Worm (Caenorhabditis elegans) whole organism, mixed stage, embryonic: ENCODE data around the gene C54E10.3.

Experiments
- ces-1 ChIP-seq: fragments of 150-350 bp; optimal IDR thresholded peaks from 2 replicates; lab custom pipeline; 2014; ENCODE audit warnings: missing biosample characterization, missing genetic modification reagents, missing genetic modification characterization
- elt-1 ChIP-seq: sonication (generic microtip); optimal IDR thresholded peaks from 2 replicates; lab custom pipeline; 2017; ENCODE audit warnings: missing genetic modification characterization, mild to moderate bottlenecking, missing compliant biosample characterization, antibody characterized with exemption, moderate library complexity, borderline replicate concordance; ENCODE audit not compliant: insufficient read depth
- lin-13 ChIP-seq: fragments of 150-350 bp; optimal IDR thresholded peaks from 2 replicates; lab custom pipeline; 2014; ENCODE audit warnings: missing biosample characterization, missing genetic modification characterization
- lin-32 ChIP-seq: fragments of 200-800 bp; sonication (Bioruptor generic); optimal IDR thresholded peaks from 2 replicates; lab custom pipeline; 2018; ENCODE audit warnings: mild to moderate bottlenecking, missing genetic modification characterization, missing compliant biosample characterization
- lsy-2 ChIP-seq: fragments of 150-350 bp; optimal IDR thresholded peaks from 2 replicates; lab custom pipeline; 2014; ENCODE audit warnings: missing biosample characterization, missing genetic modification characterization
- mab-5 ChIP-seq: fragments of 150-350 bp; optimal IDR thresholded peaks from 2 replicates; lab custom pipeline; 2014; ENCODE audit warnings: missing biosample characterization, missing genetic modification characterization
- nhr-2 ChIP-seq: fragments of 150-350 bp; optimal IDR thresholded peaks from 2 replicates; lab custom pipeline; 2014; ENCODE audit warnings: missing biosample characterization, missing genetic modification characterization
- nhr-237 ChIP-seq: fragments of 150-350 bp; optimal IDR thresholded peaks from 2 replicates; lab custom pipeline; 2014; ENCODE audit warnings: missing biosample characterization, missing genetic modification characterization
- nhr-28 ChIP-seq: fragments of 150-350 bp; optimal IDR thresholded peaks from 2 replicates; lab custom pipeline; 2014; ENCODE audit warnings: missing biosample characterization, missing genetic modification characterization
- nhr-76 ChIP-seq: sonication (generic microtip); optimal IDR thresholded peaks from 2 replicates; lab custom pipeline; 2017; ENCODE audit warnings: missing biosample characterization, missing genetic modification characterization
- snpc-4 ChIP-seq: fragments of 150-350 bp; optimal IDR thresholded peaks from 2 replicates; lab custom pipeline; 2014; ENCODE audit warnings: missing biosample characterization, missing genetic modification characterization
- tbx-8 ChIP-seq: fragments of 200-800 bp; sonication (Bioruptor generic); optimal IDR thresholded peaks from 2 replicates; lab custom pipeline; 2018; ENCODE audit warnings: mild to moderate bottlenecking, missing genetic modification characterization, moderate library complexity, missing compliant biosample characterization

ce11 chrV:18800811-18801210, 10.0 kb upstream of the C54E10.3 start, which contains the start of gene nhr-170:
- TF ChIP-seq ces-1 (GFP tag; lab: Kevin White, UChicago) (no peak), nhr-76 (tag; lab: Kevin White, UChicago) (no peak), snpc-4 (tag; lab: Kevin White, UChicago) (no peak), nhr-2 (no peak), lsy-2 (tag; lab: Kevin White, UChicago) (no peak), lin-13 (tag; lab: Kevin White, UChicago) (no peak), tbx-8 (no peak), mab-5 (tag; lab: Kevin White, UChicago) (no peak), nhr-237 (tag; lab: Kevin White, UChicago) (no peak), lin-32 (GFP tag; lab: Kevin White, UChicago) (no peak), nhr-28 (no peak), elt-1 (tag; lab: Kevin White, UChicago) (no peak)
